Worm (Caenorhabditis elegans) whole organism, L2 larva: ENCODE data around the gene W08F4.1.

ENCODE experiments used
- C34F6.9 ChIP-seq: fragments of 150-350 bp; optimal IDR thresholded peaks from 2 replicates; lab custom pipeline; 2014; ENCODE audit warnings: missing biosample characterization, missing genetic modification characterization
- ama-1 ChIP-seq: fragments of 150-350 bp; optimal IDR thresholded peaks from 2 replicates; lab custom pipeline; 2018; ENCODE audit warnings: inconsistent platforms
- ceh-16 ChIP-seq: fragments of 150-350 bp; optimal IDR thresholded peaks from 2 replicates; lab custom pipeline; 2014; ENCODE audit warnings: missing biosample characterization, missing genetic modification characterization
- crh-2 ChIP-seq: sonication (generic microtip); optimal IDR thresholded peaks from 2 replicates; lab custom pipeline; 2017; ENCODE audit warnings: missing biosample characterization, missing genetic modification characterization
- lin-39 ChIP-seq: fragments of 150-350 bp; optimal IDR thresholded peaks from 2 replicates; lab custom pipeline; 2014; ENCODE audit warnings: missing biosample characterization, missing genetic modification reagents, missing genetic modification characterization
- sma-3 ChIP-seq: sonication (generic microtip); optimal IDR thresholded peaks from 2 replicates; lab custom pipeline; 2016; ENCODE audit warnings: missing genetic modification reagents, missing genetic modification characterization, missing compliant biosample characterization
- unc-39 ChIP-seq: fragments of 150-350 bp; optimal IDR thresholded peaks from 2 replicates; lab custom pipeline; 2014; ENCODE audit warnings: missing biosample characterization, missing genetic modification characterization
- unc-62 ChIP-seq: fragments of 150-350 bp; optimal IDR thresholded peaks from 2 replicates; lab custom pipeline; 2014; ENCODE audit warnings: missing biosample characterization, missing genetic modification reagents, missing genetic modification characterization
- ztf-4 ChIP-seq: fragments of 150-350 bp; optimal IDR thresholded peaks from 2 replicates; lab custom pipeline; 2014; ENCODE audit warnings: missing biosample characterization, missing genetic modification characterization

- TF ChIP-seq ama-1 (no peak), unc-62 (GFP tag; lab: Kevin White, UChicago) (no peak), ztf-4 (tag; lab: Kevin White, UChicago) (no peak), ceh-16 (tag; lab: Kevin White, UChicago) (no peak), unc-39 (no peak), crh-2 (tag; lab: Kevin White, UChicago) (no peak), lin-39 (tag; lab: Kevin White, UChicago) (no peak), sma-3 (GFP tag; lab: Kevin White, UChicago) (no peak), C34F6.9 (tag; lab: Kevin White, UChicago) (no peak)
Measured at ce11 chrII:546405-546804, 46.9 kb upstream of the W08F4.1 start, which contains the start of gene mlt-10.
